Worm (Caenorhabditis elegans) whole organism, L4 larva: ENCODE results near the gene hnd-1.

Source experiments
- T20F7.1 ChIP-seq: fragments of 200-800 bp; sonication (Bioruptor generic); optimal IDR thresholded peaks from 2 replicates; lab custom pipeline; 2018; ENCODE audit warnings: mild to moderate bottlenecking, missing genetic modification characterization, missing compliant biosample characterization
- Y105C5A.15 ChIP-seq: fragments of 200-800 bp; sonication (Bioruptor generic); IDR thresholded peaks from 2 replicates; pipeline ENCODE4 v1.3.6; 2022; ENCODE audit warnings: missing genetic modification characterization, missing compliant biosample characterization
- aly-2 ChIP-seq: sonication (generic microtip); optimal IDR thresholded peaks from 2 replicates; lab custom pipeline; 2018; ENCODE audit warnings: missing biosample characterization, missing genetic modification characterization
- cey-2 ChIP-seq: sonication (generic microtip); optimal IDR thresholded peaks from 3 replicates; lab custom pipeline; 2017; ENCODE audit warnings: missing genetic modification characterization, mild to moderate bottlenecking, missing compliant biosample characterization, antibody characterized with exemption, borderline replicate concordance; ENCODE audit not compliant: insufficient read depth
- daf-12 ChIP-seq: fragments of 150-350 bp; optimal IDR thresholded peaks from 2 replicates; lab custom pipeline; 2014; ENCODE audit warnings: missing biosample characterization, missing genetic modification reagents, missing genetic modification characterization
- egl-27 ChIP-seq: sonication (generic microtip); optimal IDR thresholded peaks from 3 replicates; lab custom pipeline; 2017; ENCODE audit warnings: missing biosample characterization, missing genetic modification reagents, missing genetic modification characterization
- fos-1 ChIP-seq: fragments of 150-350 bp; optimal IDR thresholded peaks from 2 replicates; lab custom pipeline; 2014; ENCODE audit warnings: missing biosample characterization, missing genetic modification characterization
- lsy-2 ChIP-seq, 2 experiments: fragments of 150-350 bp in 1 of 2; sonication (generic microtip) in 1 of 2; optimal IDR thresholded peaks; 2 replicates each; lab custom pipeline; 2014 to 2017; ENCODE audit warnings: missing biosample characterization in 2 of 2, missing genetic modification characterization in 2 of 2
- nhr-76 ChIP-seq: fragments of 150-350 bp; optimal IDR thresholded peaks from 2 replicates; lab custom pipeline; 2014; ENCODE audit warnings: missing biosample characterization, missing genetic modification characterization
- php-3 ChIP-seq: fragments of 200-800 bp; sonication (Bioruptor generic); IDR thresholded peaks from 2 replicates; pipeline ENCODE4 v1.3.6; 2022; ENCODE audit warnings: missing genetic modification reagents, missing genetic modification characterization, missing compliant biosample characterization
- snpc-4 ChIP-seq: fragments of 150-350 bp; optimal IDR thresholded peaks from 2 replicates; lab custom pipeline; 2014; ENCODE audit warnings: missing biosample characterization, missing genetic modification characterization

DNA sequence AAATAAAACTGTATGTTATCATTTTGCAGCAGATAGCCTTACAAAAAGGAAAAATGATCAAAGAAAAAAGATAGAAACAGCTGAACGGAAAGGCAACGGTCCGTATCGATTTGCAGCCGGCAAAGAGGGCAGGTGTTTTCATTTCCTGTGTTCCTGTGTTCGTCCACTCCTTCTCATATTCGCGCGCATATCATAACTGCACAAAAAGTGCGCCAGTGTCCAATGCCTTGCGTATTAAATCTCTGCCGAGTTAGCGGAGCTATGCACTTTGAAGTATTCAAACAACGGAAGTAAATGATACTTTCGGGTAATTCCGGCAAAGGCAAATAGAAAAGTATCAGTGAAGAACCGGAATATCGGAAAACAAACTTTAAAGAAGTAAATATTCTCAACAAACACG is 21.8 kb upstream of the hnd-1 start:
- TF ChIP-seq fos-1 (no peak), T20F7.1 (GFP tag; lab: Kevin White, UChicago) (no peak), lsy-2 (tag; optimal IDR thresholded peaks at IDR 0.05; lab: Kevin White, UChicago) (no peak), snpc-4 (tag; lab: Kevin White, UChicago) (no peak), aly-2 (tag; lab: Kevin White, UChicago) (no peak), egl-27 (tag; lab: Kevin White, UChicago) (no peak), nhr-76 (tag; lab: Kevin White, UChicago) (no peak), php-3 (GFP tag; lab: Robert Waterston, UW) (no peak), Y105C5A.15 (no peak), daf-12 (tag; lab: Kevin White, UChicago) (no peak), cey-2 (tag; lab: Kevin White, UChicago) (no peak)
